Worm (Caenorhabditis elegans): ENCODE measurements around the gene C49A9.5.

DNA sequence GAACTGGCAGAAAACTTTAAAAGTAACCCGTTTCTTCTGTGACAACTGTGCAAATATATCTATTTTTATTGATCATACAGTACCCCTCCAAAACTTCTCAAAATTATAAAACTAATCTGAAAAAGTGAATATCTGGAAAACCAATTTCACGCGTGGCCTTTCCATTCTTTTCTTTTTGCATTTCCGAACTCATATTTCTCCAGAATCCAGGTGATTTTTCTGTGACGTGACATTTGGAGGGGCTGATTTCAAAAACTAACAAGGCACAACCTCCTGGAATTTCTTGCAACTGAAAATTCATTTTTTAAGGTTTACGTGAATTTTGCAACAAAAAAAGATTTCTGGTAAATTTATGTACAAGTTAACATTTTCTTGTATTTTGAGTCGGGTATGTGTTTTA, 13.2 kb upstream of the C49A9.5 start:
- TF ChIP-seq dmd-4 (tag; optimal IDR thresholded peaks at IDR 0.05; ENCODE audit: borderline replicate concordance) (no peak), elt-4 (tag; optimal IDR thresholded peaks at IDR 0.05) (no peak), unc-42 (tag; optimal IDR thresholded peaks at IDR 0.05) (no peak), sox-4 (tag; optimal IDR thresholded peaks at IDR 0.05) (no peak)
